Worm (Caenorhabditis elegans): Measurements from ENCODE around the gene tac-1.
A peak's percentile ranks its signal among the peaks of the same experiment; 100 is the strongest.

Gene tac-1

ce11 chrII:14801086-14801531 lies 47.4 kb upstream of the tac-1 start (continued):
- peak; percentile 68 for TF ChIP-seq cebp-1 (GFP tag; IDR thresholded peaks at IDR 0.05)
- peak; percentile 85 for TF ChIP-seq cebp-1 (tag; optimal IDR thresholded peaks at IDR 0.05)
- no peak for TF ChIP-seq hlh-12 (tag; optimal IDR thresholded peaks at IDR 0.05)
- peak; percentile 95 for TF ChIP-seq snpc-4 (GFP tag; optimal IDR thresholded peaks at IDR 0.05)
- TF ChIP-seq snpc-4 (tag; optimal IDR thresholded peaks at IDR 0.05), result peak; percentile 94 to 98 (median 98)
- no peak for TF ChIP-seq dpff-1 (tag; optimal IDR thresholded peaks at IDR 0.05)
- no peak for TF ChIP-seq repo-1 (tag; optimal IDR thresholded peaks at IDR 0.05)
- TF ChIP-seq D2030.7 (GFP tag; IDR thresholded peaks at IDR 0.05), result peak; percentile 52; the same call in 1 of the 2 replicates
- peak; percentile 57 for TF ChIP-seq rpc-1 (optimal IDR thresholded peaks at IDR 0.05)
- TF ChIP-seq rpc-1 (tag; optimal IDR thresholded peaks at IDR 0.05), result peak; percentile 48
- no peak for TF ChIP-seq unc-62 (GFP tag; optimal IDR thresholded peaks at IDR 0.05)
- no peak for TF ChIP-seq ztf-22 (GFP tag; optimal IDR thresholded peaks at IDR 0.05)
- TF ChIP-seq bed-2 (GFP tag; IDR thresholded peaks at IDR 0.05), result no peak
- peak; percentile 62 for TF ChIP-seq B0261.1 (tag; optimal IDR thresholded peaks at IDR 0.05)
- TF ChIP-seq egl-18 (GFP tag; IDR thresholded peaks at IDR 0.05), result peak; percentile 70; the same call in 1 of the 2 replicates
- no peak for TF ChIP-seq nfya-1 (tag; optimal IDR thresholded peaks at IDR 0.05; ENCODE audit: borderline replicate concordance, insufficient read depth)
- TF ChIP-seq C06A6.2 (GFP tag; conservative IDR thresholded peaks at IDR 0.05), result 0 out of 2 replicates have a peak, but pooled peaks have one; percentile 32
- TF ChIP-seq attf-5 (GFP tag; optimal IDR thresholded peaks at IDR 0.05), result no peak
- 0 out of 2 replicates have a peak, but pooled peaks have one; percentile 34 for TF ChIP-seq pbrm-1 (GFP tag; IDR thresholded peaks at IDR 0.05)
- peak; percentile 50 for TF ChIP-seq gei-17 (GFP tag; optimal IDR thresholded peaks at IDR 0.05)
- no peak for TF ChIP-seq nhr-179 (tag; optimal IDR thresholded peaks at IDR 0.05)
- peak; percentile 49 for TF ChIP-seq him-1 (tag; optimal IDR thresholded peaks at IDR 0.05)
- no peak for TF ChIP-seq nhr-27 (tag; optimal IDR thresholded peaks at IDR 0.05)
- TF ChIP-seq Y79H2A.3 (GFP tag; conservative IDR thresholded peaks at IDR 0.05), result no peak

ce11 chrII:14799367-14799766 lies 45.7 kb upstream of the tac-1 start:
- 0 out of 2 replicates have a peak, but pooled peaks have one; percentile 16 for TF ChIP-seq madf-6 (GFP tag; IDR thresholded peaks at IDR 0.05)
- TF ChIP-seq zfh-2 (GFP tag; conservative IDR thresholded peaks at IDR 0.05), result peak; percentile 56
- no peak for TF ChIP-seq attf-6 (GFP tag; IDR thresholded peaks at IDR 0.05)

DNA sequence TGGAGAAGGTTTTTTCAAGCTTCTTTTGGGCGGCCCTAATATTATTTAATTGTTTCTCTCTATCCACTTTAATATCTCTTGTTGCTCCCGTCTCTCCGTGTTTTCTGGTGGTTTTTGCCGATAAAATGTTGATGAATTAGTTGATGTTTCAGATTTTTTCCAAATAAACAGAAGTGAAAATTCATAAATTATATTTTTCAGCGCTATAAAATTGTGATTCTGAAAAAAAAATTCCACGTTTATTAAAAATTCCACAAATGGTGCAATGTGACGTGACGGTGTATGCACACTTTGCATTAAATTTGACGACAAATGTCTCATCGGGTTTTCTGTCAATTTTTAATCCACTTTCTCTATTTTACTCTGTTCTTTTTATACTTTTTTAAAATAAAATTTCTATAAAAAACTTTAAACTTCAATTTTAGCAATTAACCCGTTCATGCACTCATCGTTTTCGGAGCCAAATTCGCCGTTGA lies 44.4 kb upstream of the tac-1 start, which contains the start of gene tbc-20:
TSS of gene tbc-20 (plus strand) at position 426 of the 476 bp plus-strand sequence.
- peak; percentile 41; the same call in 1 of the 2 replicates for TF ChIP-seq attf-3 (GFP tag; conservative IDR thresholded peaks at IDR 0.05)
- 0 out of 2 replicates have a peak, but pooled peaks have one; percentile 19 for TF ChIP-seq attf-6 (GFP tag; IDR thresholded peaks at IDR 0.05)
- TF ChIP-seq let-607 (tag; optimal IDR thresholded peaks at IDR 0.05), result peak in 1 of 2 experiments; percentile 32
- TF ChIP-seq F22D6.2 (tag; optimal IDR thresholded peaks at IDR 0.05), result no peak
- peak; percentile 74 for TF ChIP-seq madf-8 (GFP tag; conservative IDR thresholded peaks at IDR 0.05)
- TF ChIP-seq snpc-1.1 (tag; optimal IDR thresholded peaks at IDR 0.05; ENCODE audit: insufficient read depth), result peak; percentile 74
- TF ChIP-seq sptf-2 (GFP tag; optimal IDR thresholded peaks at IDR 0.05), result no peak
- peak; percentile 38 for TF ChIP-seq hrde-1 (tag; optimal IDR thresholded peaks at IDR 0.05; ENCODE audit: borderline replicate concordance)
- TF ChIP-seq athp-1 (tag; optimal IDR thresholded peaks at IDR 0.05), result peak; percentile 19
- no peak for TF ChIP-seq ets-4 (GFP tag; optimal IDR thresholded peaks at IDR 0.05)
- TF ChIP-seq madf-6 (GFP tag; IDR thresholded peaks at IDR 0.05), result peak; percentile 76
- peak; percentile 12 for TF ChIP-seq unc-130 (GFP tag; optimal IDR thresholded peaks at IDR 0.05)
- peak in 1 of 3 experiments; percentile 28 for TF ChIP-seq lin-35 (GFP tag; optimal IDR thresholded peaks at IDR 0.05)
- TF ChIP-seq lir-1 (GFP tag; conservative IDR thresholded peaks at IDR 0.05), result no peak
- TF ChIP-seq ama-1 (optimal IDR thresholded peaks at IDR 0.05), result no peak
- TF ChIP-seq ama-1 (GFP tag; optimal IDR thresholded peaks at IDR 0.05), result peak in 1 of 2 experiments; percentile 9
- TF ChIP-seq snpc-3.4 (tag; optimal IDR thresholded peaks at IDR 0.05), result peak; percentile 56
- peak; percentile 28 for TF ChIP-seq ZK185.1 (tag; optimal IDR thresholded peaks at IDR 0.05; ENCODE audit: poor library complexity, severe bottlenecking)
- TF ChIP-seq lin-40 (tag; optimal IDR thresholded peaks at IDR 0.05), result peak; percentile 6
- no peak for TF ChIP-seq ceh-91 (GFP tag; IDR thresholded peaks at IDR 0.05)
- peak; percentile 34 for TF ChIP-seq him-1 (tag; optimal IDR thresholded peaks at IDR 0.05)
- peak; percentile 29 for TF ChIP-seq lin-54 (GFP tag; optimal IDR thresholded peaks at IDR 0.05)
